Fruit fly (Drosophila melanogaster): Measurements from ENCODE around the gene Osi15.

Osi15 gene

DNA sequence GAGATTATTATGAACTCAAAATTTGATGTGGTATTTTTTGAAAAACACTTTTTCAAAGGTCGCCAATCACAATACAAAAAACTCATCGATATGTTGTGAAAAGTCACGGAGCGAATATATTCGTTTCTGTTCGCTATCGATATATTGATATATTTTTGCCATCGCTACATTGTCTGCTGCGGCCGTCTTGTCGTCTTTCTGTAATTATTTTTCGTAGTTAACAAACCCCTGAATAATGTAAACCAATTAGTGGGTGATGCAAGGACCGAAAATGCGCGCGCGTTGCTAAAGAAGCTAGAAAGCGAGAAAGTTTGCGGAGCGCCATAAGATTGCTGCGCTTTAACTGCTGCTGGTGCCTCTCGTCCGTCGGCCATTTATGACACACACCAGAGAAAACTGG is 49.2 kb downstream of the Osi15 start, which contains the start of gene Pak (continued):
- TF ChIP-seq CG12659 (GFP tag; optimal IDR thresholded peaks at IDR 0.05) (peak; percentile 62), chinmo (GFP tag; IDR thresholded peaks at IDR 0.05; ENCODE audit: partially characterized antibody) (peak; percentile 89; the same call in 2 of the 4 replicates), ato (GFP tag; IDR thresholded peaks at IDR 0.05; ENCODE audit: partially characterized antibody) (peak; percentile 93), knrl (GFP tag; IDR thresholded peaks at IDR 0.05; ENCODE audit: partially characterized antibody) (peak; percentile 95), CG13287 (GFP tag; IDR thresholded peaks at IDR 0.05; ENCODE audit: partially characterized antibody) (peak; percentile 95), CG2129 (GFP tag; IDR thresholded peaks at IDR 0.05; ENCODE audit: partially characterized antibody) (peak; percentile 76), Ssrp (tag; optimal IDR thresholded peaks at IDR 0.05) (no peak), NFAT (GFP tag; IDR thresholded peaks at IDR 0.05) (no peak), Sry-δ (GFP tag; optimal IDR thresholded peaks at IDR 0.05) (peak; percentile 97), mld (GFP tag; IDR thresholded peaks at IDR 0.05; ENCODE audit: partially characterized antibody) (peak; percentile 93), jumu (GFP tag; optimal IDR thresholded peaks at IDR 0.05) (peak; percentile 1), Bgb (GFP tag; IDR thresholded peaks at IDR 0.05; ENCODE audit: partially characterized antibody) (peak; percentile 96), CG14860 (GFP tag; IDR thresholded peaks at IDR 0.05; ENCODE audit: partially characterized antibody) (peak; percentile 86), pan (optimal IDR thresholded peaks at IDR 0.05) (no peak), pan (GFP tag; optimal IDR thresholded peaks at IDR 0.05 in 1 of 2, IDR thresholded peaks at IDR 0.05 in 1 of 2) (no peak), Scr (GFP tag; IDR thresholded peaks at IDR 0.05; ENCODE audit: partially characterized antibody) (peak; percentile 93), NK7.1 (GFP tag; optimal IDR thresholded peaks at IDR 0.05) (no peak), CG34224 (GFP tag; IDR thresholded peaks at IDR 0.05; ENCODE audit: partially characterized antibody) (peak; percentile 86), CG17912 (GFP tag; optimal IDR thresholded peaks at IDR 0.05) (no peak), sna (GFP tag; IDR thresholded peaks at IDR 0.05; ENCODE audit: partially characterized antibody) (peak; percentile 92), kay (GFP tag; optimal IDR thresholded peaks at IDR 0.05) (no peak)

DNA sequence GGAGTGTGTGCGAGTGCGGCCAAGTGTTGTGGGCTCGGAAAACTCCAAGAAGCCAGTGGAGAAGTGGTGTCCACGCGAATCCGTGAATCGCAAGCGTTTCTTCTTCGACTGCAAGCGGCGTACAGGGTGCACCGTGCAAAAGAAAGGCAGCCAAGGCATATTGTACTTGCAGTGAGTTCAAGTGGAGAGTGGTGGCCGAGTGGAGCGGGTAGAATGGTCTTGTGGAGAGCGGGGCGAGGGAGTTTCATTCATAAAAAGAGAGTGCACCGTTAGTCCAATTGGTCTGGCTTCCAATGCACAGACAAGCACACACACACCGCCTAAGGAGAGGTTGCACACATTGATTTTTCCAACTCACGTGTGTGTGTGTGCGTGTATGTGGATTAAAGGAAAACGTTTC is 49.6 kb downstream of the Osi15 start:
- peak; percentile 22 for TF ChIP-seq CG9437 (GFP tag; optimal IDR thresholded peaks at IDR 0.05)
- TF ChIP-seq Six4 (GFP tag; optimal IDR thresholded peaks at IDR 0.05) = no peak
- no peak for TF ChIP-seq dpn (GFP tag; optimal IDR thresholded peaks at IDR 0.05)
- no peak for TF ChIP-seq CG17802 (tag; optimal IDR thresholded peaks at IDR 0.05)
- 0 out of 3 replicates have a peak, but pooled peaks have one; percentile 31 for TF ChIP-seq z (GFP tag; IDR thresholded peaks at IDR 0.05)
- TF ChIP-seq ab (GFP tag; optimal IDR thresholded peaks at IDR 0.05) = no peak
- no peak for TF ChIP-seq CG4820 (GFP tag; optimal IDR thresholded peaks at IDR 0.05)
- TF ChIP-seq CG4617 (GFP tag; optimal IDR thresholded peaks at IDR 0.05; ENCODE audit: borderline replicate concordance) = peak; percentile 72
- TF ChIP-seq Dll (GFP tag; IDR thresholded peaks at IDR 0.05; ENCODE audit: partially characterized antibody) = no peak
- no peak for TF ChIP-seq Myb (GFP tag; optimal IDR thresholded peaks at IDR 0.05)
- no peak for TF ChIP-seq CG4854 (GFP tag; optimal IDR thresholded peaks at IDR 0.05)
- TF ChIP-seq ranshi (GFP tag; IDR thresholded peaks at IDR 0.05) = no peak
- no peak for TF ChIP-seq org-1 (GFP tag; optimal IDR thresholded peaks at IDR 0.05)
- TF ChIP-seq Hsf (GFP tag; optimal IDR thresholded peaks at IDR 0.05) = no peak
- no peak for TF ChIP-seq Dref (GFP tag; IDR thresholded peaks at IDR 0.05)
- TF ChIP-seq CG9215 (GFP tag; IDR thresholded peaks at IDR 0.05) = no peak
- peak; percentile 51 for TF ChIP-seq MESR4 (GFP tag; optimal IDR thresholded peaks at IDR 0.05)
- peak; percentile 13; the same call in 1 of the 2 replicates for TF ChIP-seq MBD-R2 (GFP tag; IDR thresholded peaks at IDR 0.05)
- no peak for TF ChIP-seq tll (GFP tag; optimal IDR thresholded peaks at IDR 0.05)
- no peak for TF ChIP-seq twi (tag; optimal IDR thresholded peaks at IDR 0.05)
- TF ChIP-seq CG18764 (GFP tag; optimal IDR thresholded peaks at IDR 0.05) = no peak
- peak; percentile 44; the same call in 1 of the 3 replicates for TF ChIP-seq so (GFP tag; IDR thresholded peaks at IDR 0.05)
- peak; percentile 4 for TF ChIP-seq D (optimal IDR thresholded peaks at IDR 0.05)
- TF ChIP-seq D (GFP tag; optimal IDR thresholded peaks at IDR 0.05) = no peak
- TF ChIP-seq sug (tag; optimal IDR thresholded peaks at IDR 0.05) = no peak
- no peak for TF ChIP-seq crp (GFP tag; optimal IDR thresholded peaks at IDR 0.05)
- no peak for TF ChIP-seq Blimp-1 (GFP tag; optimal IDR thresholded peaks at IDR 0.05)
- TF ChIP-seq pros (GFP tag; optimal IDR thresholded peaks at IDR 0.05) = peak; percentile 79
- peak; percentile 85 for TF ChIP-seq cg (GFP tag; optimal IDR thresholded peaks at IDR 0.05)
